Worm (Caenorhabditis elegans) whole organism, early embryonic: ENCODE data around the gene fbxb-34.

ENCODE experiments used
- B0310.2 ChIP-seq: sonication (generic microtip); optimal IDR thresholded peaks from 2 replicates; lab custom pipeline; 2016; ENCODE audit warnings: mild to moderate bottlenecking, missing genetic modification characterization, missing compliant biosample characterization
- F13C5.2 ChIP-seq: sonication (generic microtip); optimal IDR thresholded peaks from 2 replicates; lab custom pipeline; 2017; ENCODE audit warnings: mild to moderate bottlenecking, missing genetic modification characterization, inconsistent platforms, missing compliant biosample characterization
- ama-1 ChIP-seq: fragments of 150-350 bp; optimal IDR thresholded peaks from 2 replicates; lab custom pipeline; 2014
- ceh-13 ChIP-seq: fragments of 200-800 bp; sonication (Bioruptor generic); optimal IDR thresholded peaks from 2 replicates; lab custom pipeline; 2018; ENCODE audit warnings: mild to moderate bottlenecking, missing genetic modification characterization, missing compliant biosample characterization
- ceh-36 ChIP-seq: sonication (generic microtip); optimal IDR thresholded peaks from 2 replicates; lab custom pipeline; 2016; ENCODE audit warnings: missing genetic modification characterization, inconsistent platforms, missing compliant biosample characterization
- flt-1 ChIP-seq: fragments of 200-800 bp; sonication (Bioruptor generic); IDR thresholded peaks from 2 replicates; pipeline ENCODE4 v1.3.6; 2022; ENCODE audit warnings: missing genetic modification characterization, missing compliant biosample characterization
- hmbx-1 ChIP-seq: sonication (generic microtip); optimal IDR thresholded peaks from 2 replicates; lab custom pipeline; 2016; ENCODE audit warnings: mild to moderate bottlenecking, missing genetic modification characterization, missing compliant biosample characterization
- hmg-4 ChIP-seq: fragments of 200-800 bp; sonication (Bioruptor generic); optimal IDR thresholded peaks from 2 replicates; lab custom pipeline; 2018; ENCODE audit warnings: mild to moderate bottlenecking, missing genetic modification characterization, missing compliant biosample characterization
- sea-1 ChIP-seq: fragments of 200-800 bp; sonication (Bioruptor generic); conservative IDR thresholded peaks from 2 replicates; pipeline ENCODE4 v1.3.6; 2022; ENCODE audit warnings: missing genetic modification characterization, missing compliant biosample characterization
- tbx-37 ChIP-seq: fragments of 200-800 bp; sonication (Bioruptor generic); conservative IDR thresholded peaks from 2 replicates; pipeline ENCODE4 v1.3.6; 2022; ENCODE audit warnings: missing genetic modification reagents, missing genetic modification characterization, missing compliant biosample characterization

- no peak for TF ChIP-seq ama-1 (lab: Kevin White, UChicago)
- TF ChIP-seq hmg-4 = no peak
- no peak for TF ChIP-seq B0310.2
- no peak for TF ChIP-seq tbx-37 (GFP tag; lab: Robert Waterston, UW)
- TF ChIP-seq hmbx-1 (tag; lab: Kevin White, UChicago) = no peak
- no peak for TF ChIP-seq sea-1
- no peak for TF ChIP-seq flt-1
- TF ChIP-seq ceh-36 (tag; lab: Kevin White, UChicago) = no peak
- TF ChIP-seq F13C5.2 (tag; lab: Kevin White, UChicago) = no peak
- TF ChIP-seq ceh-13 (GFP tag; lab: Kevin White, UChicago) = no peak
Observed at ce11 chrII:555371-555770, 32.3 kb upstream of the fbxb-34 start.
